Fruit fly (Drosophila melanogaster): ENCODE data around the gene CG15528.

Gene CG15528

dm6 chr3R:30051933-30052332 lies at the start of gene CG15528:
TSS of gene CG15528 (minus strand) at chr3R:30052112.
- TF ChIP-seq CG33017 (tag; optimal IDR thresholded peaks at IDR 0.05) = no peak
- no peak for TF ChIP-seq CG11617 (GFP tag; optimal IDR thresholded peaks at IDR 0.05)
- TF ChIP-seq cic (GFP tag; optimal IDR thresholded peaks at IDR 0.05) = no peak
- no peak for TF ChIP-seq ovo (GFP tag; optimal IDR thresholded peaks at IDR 0.05)
- TF ChIP-seq pad (GFP tag; optimal IDR thresholded peaks at IDR 0.05) = no peak
- TF ChIP-seq CG7101 (tag; optimal IDR thresholded peaks at IDR 0.05) = no peak

- TF ChIP-seq Crg-1 (GFP tag; optimal IDR thresholded peaks at IDR 0.05) = no peak
- TF ChIP-seq CG11617 (GFP tag; optimal IDR thresholded peaks at IDR 0.05) = no peak
- no peak for TF ChIP-seq Mnt (GFP tag; optimal IDR thresholded peaks at IDR 0.05)
- TF ChIP-seq ovo (GFP tag; optimal IDR thresholded peaks at IDR 0.05) = no peak
- peak; percentile 47 for TF ChIP-seq CG7101 (tag; optimal IDR thresholded peaks at IDR 0.05)
- no peak for TF ChIP-seq toe (GFP tag; optimal IDR thresholded peaks at IDR 0.05)
- TF ChIP-seq CG14711 (tag; optimal IDR thresholded peaks at IDR 0.05) = no peak
- TF ChIP-seq tj (GFP tag; optimal IDR thresholded peaks at IDR 0.05) = peak; percentile 26
- TF ChIP-seq CG12768 (GFP tag; optimal IDR thresholded peaks at IDR 0.05) = no peak
- TF ChIP-seq pad (GFP tag; optimal IDR thresholded peaks at IDR 0.05) = no peak
- TF ChIP-seq Clk (GFP tag; optimal IDR thresholded peaks at IDR 0.05) = no peak
- no peak for TF ChIP-seq CG7045 (GFP tag; optimal IDR thresholded peaks at IDR 0.05)
- peak; percentile 36 for TF ChIP-seq CG5204 (GFP tag; optimal IDR thresholded peaks at IDR 0.05)
- no peak for TF ChIP-seq CG1620 (GFP tag; optimal IDR thresholded peaks at IDR 0.05)
- no peak for TF ChIP-seq Hr96 (GFP tag; optimal IDR thresholded peaks at IDR 0.05)
- peak; percentile 78 for TF ChIP-seq CG33017 (tag; optimal IDR thresholded peaks at IDR 0.05)
- peak; percentile 92 for TF ChIP-seq kay (GFP tag; ENCODE audit: borderline replicate concordance)
- TF ChIP-seq bab1 (GFP tag; optimal IDR thresholded peaks at IDR 0.05) = peak; percentile 50
Observed at dm6 chr3R:30101389-30101935, 49.5 kb upstream of the CG15528 start.

- TF ChIP-seq CG11617 (GFP tag; optimal IDR thresholded peaks at IDR 0.05) (no peak), Mnt (GFP tag; optimal IDR thresholded peaks at IDR 0.05) (no peak), CG1620 (GFP tag; optimal IDR thresholded peaks at IDR 0.05) (no peak), CG14711 (tag; optimal IDR thresholded peaks at IDR 0.05) (no peak), CG5204 (GFP tag; optimal IDR thresholded peaks at IDR 0.05) (no peak), Hr96 (GFP tag; optimal IDR thresholded peaks at IDR 0.05) (no peak)
Observed at dm6 chr3R:30100976-30101332, 49.0 kb upstream of the CG15528 start.

dm6 chr3R:30100325-30100975 lies 48.5 kb upstream of the CG15528 start:
- peak; percentile 15 for TF ChIP-seq Mnt (GFP tag; optimal IDR thresholded peaks at IDR 0.05)
- no peak for TF ChIP-seq CG1620 (GFP tag; optimal IDR thresholded peaks at IDR 0.05)
- no peak for TF ChIP-seq CG11617 (GFP tag; optimal IDR thresholded peaks at IDR 0.05)
- TF ChIP-seq CG7045 (GFP tag; optimal IDR thresholded peaks at IDR 0.05) = no peak
- no peak for TF ChIP-seq CG5204 (GFP tag; optimal IDR thresholded peaks at IDR 0.05)
- no peak for TF ChIP-seq cnc (optimal IDR thresholded peaks at IDR 0.05)
- TF ChIP-seq CG7101 (tag; optimal IDR thresholded peaks at IDR 0.05) = no peak
- no peak for TF ChIP-seq Crg-1 (GFP tag; optimal IDR thresholded peaks at IDR 0.05)
- TF ChIP-seq Hr96 (GFP tag; optimal IDR thresholded peaks at IDR 0.05) = peak; percentile 35
- TF ChIP-seq cic (GFP tag; optimal IDR thresholded peaks at IDR 0.05) = no peak
- TF ChIP-seq kay (GFP tag; ENCODE audit: borderline replicate concordance) = no peak
- no peak for TF ChIP-seq toe (GFP tag; optimal IDR thresholded peaks at IDR 0.05)
- TF ChIP-seq CG14711 (tag; optimal IDR thresholded peaks at IDR 0.05) = no peak
- TF ChIP-seq Clk (GFP tag; optimal IDR thresholded peaks at IDR 0.05) = no peak
- TF ChIP-seq pad (GFP tag; optimal IDR thresholded peaks at IDR 0.05) = peak; percentile 99
- TF ChIP-seq ovo (GFP tag; optimal IDR thresholded peaks at IDR 0.05) = peak; percentile 94
- no peak for TF ChIP-seq CG33017 (tag; optimal IDR thresholded peaks at IDR 0.05)
- no peak for TF ChIP-seq CG12768 (GFP tag; optimal IDR thresholded peaks at IDR 0.05)
- peak; percentile 83 for TF ChIP-seq tj (GFP tag; optimal IDR thresholded peaks at IDR 0.05)
- TF ChIP-seq bab1 (GFP tag; optimal IDR thresholded peaks at IDR 0.05) = no peak

- TF ChIP-seq bab1 (GFP tag; optimal IDR thresholded peaks at IDR 0.05) (no peak), Hr96 (GFP tag; optimal IDR thresholded peaks at IDR 0.05) (peak; percentile 65), CG5204 (GFP tag; optimal IDR thresholded peaks at IDR 0.05) (peak; percentile 39), CG11617 (GFP tag; optimal IDR thresholded peaks at IDR 0.05) (peak; percentile 76), CG7101 (tag; optimal IDR thresholded peaks at IDR 0.05) (peak; percentile 57), cic (GFP tag; optimal IDR thresholded peaks at IDR 0.05) (peak; percentile 81), ovo (GFP tag; optimal IDR thresholded peaks at IDR 0.05) (peak; percentile 47), Mnt (GFP tag; optimal IDR thresholded peaks at IDR 0.05) (peak; percentile 65), Clk (GFP tag; optimal IDR thresholded peaks at IDR 0.05) (peak; percentile 47), CG7045 (GFP tag; optimal IDR thresholded peaks at IDR 0.05) (peak; percentile 38), toe (GFP tag; optimal IDR thresholded peaks at IDR 0.05) (peak; percentile 88), CG12768 (GFP tag; optimal IDR thresholded peaks at IDR 0.05) (peak; percentile 78), pad (GFP tag; optimal IDR thresholded peaks at IDR 0.05) (no peak), cnc (optimal IDR thresholded peaks at IDR 0.05) (no peak), Crg-1 (GFP tag; optimal IDR thresholded peaks at IDR 0.05) (peak; percentile 50), kay (GFP tag; ENCODE audit: borderline replicate concordance) (peak; percentile 79), CG14711 (tag; optimal IDR thresholded peaks at IDR 0.05) (no peak), CG1620 (GFP tag; optimal IDR thresholded peaks at IDR 0.05) (peak; percentile 49), CG33017 (tag; optimal IDR thresholded peaks at IDR 0.05) (peak; percentile 84), tj (GFP tag; optimal IDR thresholded peaks at IDR 0.05) (peak; percentile 66)
Observed at dm6 chr3R:30099341-30099871, 47.5 kb upstream of the CG15528 start.

- no peak for TF ChIP-seq CG33017 (tag; optimal IDR thresholded peaks at IDR 0.05)
- no peak for TF ChIP-seq CG14711 (tag; optimal IDR thresholded peaks at IDR 0.05)
Observed at dm6 chr3R:30098229-30098628, 46.3 kb upstream of the CG15528 start.
